Worm (Caenorhabditis elegans): ENCODE data around the gene txdc-17.

- no peak for TF ChIP-seq ztf-23 (GFP tag; IDR thresholded peaks at IDR 0.05)
- TF ChIP-seq flt-1 (GFP tag; IDR thresholded peaks at IDR 0.05): no peak
- TF ChIP-seq med-1 (GFP tag; optimal IDR thresholded peaks at IDR 0.05; ENCODE audit: insufficient read depth): no peak
- no peak for TF ChIP-seq klf-2 (GFP tag; conservative IDR thresholded peaks at IDR 0.05)
- 0 out of 2 replicates have a peak, but pooled peaks have one; percentile 33 for TF ChIP-seq tab-1 (GFP tag; IDR thresholded peaks at IDR 0.05)
- no peak for TF ChIP-seq cog-1 (tag; optimal IDR thresholded peaks at IDR 0.05)
- no peak for TF ChIP-seq ztf-29 (GFP tag; IDR thresholded peaks at IDR 0.05)
- TF ChIP-seq ref-1 (GFP tag; conservative IDR thresholded peaks at IDR 0.05): no peak
These were observed 33.7 kb upstream of the txdc-17 start for ce11 chrIII:2800743-2801142.
